Fruit fly (Drosophila melanogaster) ovary, adult (tissue): Measurements from ENCODE around the gene SP1029.

ENCODE experiments used
- CG17801 ChIP-seq: fragments of 200-800 bp; optimal IDR thresholded peaks from 2 replicates; lab custom pipeline; 2019; ENCODE audit warnings: missing biosample characterization, mild to moderate bottlenecking, missing genetic modification characterization, moderate library complexity; ENCODE audit not compliant: partially characterized antibody

The SP1029 gene

DNA sequence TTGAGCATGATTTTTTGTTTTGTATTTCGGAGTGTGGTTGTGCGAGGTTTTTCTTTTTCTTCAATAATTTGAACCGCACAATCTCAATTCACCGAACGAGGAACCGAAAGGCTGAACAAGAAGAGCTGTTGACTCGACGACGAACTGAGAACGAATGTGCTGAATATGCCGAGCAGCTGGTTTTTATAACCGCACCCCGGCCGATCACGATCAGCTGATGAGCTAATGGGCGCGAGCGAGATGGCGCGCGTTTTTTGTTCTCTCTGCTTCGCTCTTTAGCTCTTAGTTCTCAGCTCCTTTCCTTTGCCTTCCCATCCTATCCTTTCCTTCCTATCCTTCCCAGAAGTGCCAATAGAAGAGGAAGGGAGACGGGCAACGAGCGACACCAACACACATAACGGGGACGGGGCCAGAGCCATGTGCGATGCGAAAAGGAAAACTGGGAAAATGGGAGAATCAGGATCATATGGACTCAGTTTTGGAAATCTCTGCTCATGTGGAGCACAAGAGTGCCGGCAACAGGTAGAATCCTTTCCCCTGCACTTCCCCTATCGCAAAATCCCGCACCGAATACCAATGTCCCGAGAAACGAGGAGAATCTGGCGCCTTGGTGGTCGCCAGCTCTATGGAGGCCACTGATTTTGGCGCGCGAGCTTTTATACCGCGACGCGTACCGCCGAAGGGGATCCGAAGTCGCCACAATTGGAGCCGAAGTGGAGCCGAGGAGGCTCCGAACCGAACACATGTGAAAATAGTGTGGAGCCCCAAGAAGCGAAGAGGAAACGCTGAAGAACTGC, 5.1 kb upstream of the SP1029 start, which contains the start of gene stg:
Gene stg (minus strand): TSS at position 635 of the 797 bp plus-strand sequence.
- TF ChIP-seq CG17801 = peak; percentile 33

DNA sequence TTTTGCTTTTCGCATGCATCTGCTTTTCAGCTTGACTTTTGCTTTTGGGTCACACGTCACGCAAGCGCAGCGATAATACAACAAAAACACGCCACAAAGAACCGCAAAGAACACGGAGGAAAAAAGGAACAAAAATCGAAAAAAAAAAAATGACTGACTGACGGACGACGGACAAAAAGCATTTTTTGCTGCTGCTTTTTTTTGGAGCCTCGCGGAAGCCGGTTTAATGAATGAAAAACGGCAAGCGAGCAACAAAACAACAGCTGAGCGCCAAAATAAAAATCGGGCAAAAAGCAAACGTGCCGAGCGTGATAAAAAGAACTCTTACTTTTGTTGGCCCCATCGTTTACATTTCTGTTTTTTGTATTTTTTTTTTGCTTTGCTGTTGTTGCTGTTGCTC, 4.1 kb upstream of the SP1029 start:
- TF ChIP-seq CG17801 = peak; percentile 44

DNA sequence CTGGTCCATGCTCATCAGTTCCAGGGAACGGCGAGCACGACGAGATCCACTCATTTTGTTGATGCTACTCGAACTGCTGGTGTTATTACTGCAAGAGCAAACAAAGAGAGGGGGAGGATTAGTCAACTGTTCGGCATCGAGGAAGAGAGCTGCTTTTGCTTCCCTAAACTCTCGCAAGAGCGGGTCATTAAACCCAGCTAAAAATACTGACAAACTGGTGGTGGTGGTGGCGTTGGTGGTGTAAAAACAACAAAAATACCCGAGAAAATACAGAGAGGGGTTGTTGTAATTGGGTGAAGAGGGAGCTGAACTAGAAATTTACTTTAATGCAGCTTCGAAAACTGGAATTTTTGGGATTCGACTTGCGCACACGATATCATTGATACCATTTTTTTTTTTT, 3.6 kb upstream of the SP1029 start:
- TF ChIP-seq CG17801 = no peak

DNA sequence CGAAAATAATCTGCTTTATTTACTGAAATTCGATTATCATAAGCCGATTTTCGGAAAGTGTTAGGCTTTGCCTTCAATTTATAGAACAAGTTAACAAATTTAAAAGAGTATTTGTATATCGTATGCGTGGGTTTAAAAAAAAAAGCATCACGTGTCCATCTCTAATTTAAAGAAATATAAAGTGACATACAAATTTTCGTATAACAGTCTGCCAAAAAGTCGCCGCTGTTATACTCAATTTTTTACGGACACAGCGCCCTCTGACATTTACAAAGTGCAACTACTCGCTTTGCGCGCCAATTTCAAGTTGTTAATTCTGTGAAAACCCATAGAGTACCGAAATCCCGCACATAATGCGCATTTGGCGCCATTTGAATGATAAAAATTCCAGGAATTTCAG, 1.2 kb upstream of the SP1029 start:
- no peak for TF ChIP-seq CG17801

DNA sequence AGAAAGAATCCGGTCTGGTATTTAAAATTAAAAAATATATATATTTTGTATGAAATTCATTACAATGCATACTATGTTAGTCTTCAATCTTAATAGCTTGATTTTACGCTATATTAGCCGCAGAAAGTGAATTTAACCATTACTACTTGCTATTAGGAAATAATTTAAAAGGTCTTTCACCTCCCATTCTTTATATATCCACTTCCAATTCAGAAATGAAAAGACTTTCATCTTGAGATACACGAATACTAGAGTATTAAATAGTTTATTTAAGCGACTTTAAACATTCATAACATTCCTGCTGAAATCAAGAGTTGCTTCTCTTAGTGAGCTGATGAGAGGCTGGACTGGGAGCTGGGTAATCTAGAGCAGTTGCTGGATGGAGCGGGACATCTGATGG, 5.5 kb downstream of the SP1029 start, which contains the start of gene CG31445:
Gene CG31445 (minus strand): TSS at position 101 of the 400 bp plus-strand sequence.
- no peak for TF ChIP-seq CG17801

DNA sequence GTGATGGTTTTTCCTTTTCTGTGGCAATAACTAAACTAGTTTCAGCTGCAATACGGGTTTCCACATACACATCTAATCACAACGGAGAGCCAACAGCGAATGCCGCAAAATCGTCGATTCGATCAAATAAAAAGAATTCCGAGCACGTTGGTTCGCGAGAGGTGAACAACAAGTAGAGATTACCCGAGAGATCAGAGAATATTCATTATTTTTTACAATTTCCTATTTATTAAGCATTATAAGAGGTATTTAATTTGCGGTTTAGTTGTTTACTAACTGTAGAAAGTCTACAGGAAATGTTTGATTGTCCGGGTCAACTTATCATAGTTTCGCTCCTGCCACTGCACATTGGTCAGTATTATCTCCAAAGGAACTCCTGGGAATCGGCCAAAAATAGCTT, 11.6 kb downstream of the SP1029 start, which contains the start of gene CG11951:
Gene CG11951 (minus strand): TSS at position 101 of the 400 bp plus-strand sequence.
- no peak for TF ChIP-seq CG17801

DNA sequence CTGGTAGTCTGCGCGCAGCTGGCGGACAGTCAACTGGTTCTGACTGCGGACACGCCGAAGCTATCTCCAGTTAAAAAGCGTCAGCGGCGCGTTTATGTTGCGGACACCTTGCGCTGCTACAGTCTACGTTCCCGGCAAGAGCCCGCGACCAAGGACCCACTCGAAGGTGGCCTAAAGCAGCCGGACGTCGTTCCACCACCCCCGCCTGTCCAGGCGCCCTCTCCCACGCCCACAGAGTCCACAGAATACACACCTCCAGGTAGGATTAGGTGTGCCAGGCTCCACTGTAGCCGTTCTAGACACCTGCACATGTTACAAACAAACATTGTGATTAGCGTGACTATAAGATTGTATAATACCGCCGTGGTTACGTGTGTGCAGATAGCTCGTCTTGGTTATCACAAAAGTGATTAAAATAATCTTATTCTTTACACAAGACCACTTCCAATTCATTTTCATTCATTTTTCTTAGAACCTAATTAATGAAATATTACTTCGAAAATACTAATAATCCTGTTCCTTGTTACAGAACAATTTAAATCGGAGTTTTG, 19.6 kb downstream of the SP1029 start:
- no peak for TF ChIP-seq CG17801

DNA sequence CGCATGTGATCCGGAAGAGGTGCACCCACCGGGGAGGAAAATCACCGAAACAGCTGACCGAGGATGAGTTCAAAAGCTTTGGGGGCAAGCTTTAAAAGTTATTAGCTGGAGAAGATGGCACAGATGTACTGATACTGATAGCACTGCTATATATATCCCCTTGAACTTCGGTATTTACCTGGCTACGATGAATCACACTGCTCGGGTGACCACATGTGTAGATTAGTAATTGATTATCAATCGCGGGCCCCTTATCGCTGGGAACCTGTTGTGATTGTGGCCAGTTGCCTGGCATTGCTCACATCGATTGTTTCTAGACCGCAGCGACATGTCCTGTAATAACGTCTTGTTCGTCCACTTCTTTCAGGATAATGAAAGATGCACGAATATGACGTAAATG, 20.3 kb downstream of the SP1029 start:
- TF ChIP-seq CG17801 = no peak

DNA sequence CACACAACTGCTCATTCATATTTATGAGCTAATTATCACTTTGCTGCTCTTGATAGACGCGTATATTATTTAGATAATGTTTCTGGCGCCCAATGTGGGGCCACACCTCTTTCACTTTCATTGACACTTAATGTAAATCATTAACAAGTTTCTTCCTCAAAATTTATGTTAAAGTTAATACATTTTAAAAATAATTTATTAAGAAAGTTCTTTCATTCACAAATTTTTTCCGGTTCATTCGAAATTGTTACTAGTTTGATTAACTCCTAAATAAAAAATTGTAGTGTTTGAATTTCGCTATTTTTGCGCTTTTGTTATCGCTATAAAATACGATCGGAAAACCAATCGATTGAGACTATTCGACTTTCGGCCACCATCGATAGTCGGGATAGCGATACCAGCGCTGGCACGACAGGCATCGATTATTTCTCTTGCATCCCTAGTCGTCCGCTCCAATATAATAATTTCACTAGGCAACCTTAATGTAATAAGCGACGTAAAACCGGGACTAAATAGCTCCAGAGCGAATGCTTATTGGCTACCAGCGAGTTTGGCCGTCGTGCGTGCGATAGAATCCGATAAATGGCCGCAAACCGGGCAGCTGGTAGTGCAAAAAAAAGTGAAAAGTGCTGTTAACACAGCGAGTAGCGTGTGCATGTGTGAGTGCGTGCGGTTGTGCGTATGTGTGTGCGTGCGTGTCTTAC, 21.4 kb downstream of the SP1029 start, which contains the start of gene Usp1:
Gene Usp1 (plus strand): TSS at position 417 of the 704 bp plus-strand sequence.
- TF ChIP-seq CG17801 = peak; percentile 40

DNA sequence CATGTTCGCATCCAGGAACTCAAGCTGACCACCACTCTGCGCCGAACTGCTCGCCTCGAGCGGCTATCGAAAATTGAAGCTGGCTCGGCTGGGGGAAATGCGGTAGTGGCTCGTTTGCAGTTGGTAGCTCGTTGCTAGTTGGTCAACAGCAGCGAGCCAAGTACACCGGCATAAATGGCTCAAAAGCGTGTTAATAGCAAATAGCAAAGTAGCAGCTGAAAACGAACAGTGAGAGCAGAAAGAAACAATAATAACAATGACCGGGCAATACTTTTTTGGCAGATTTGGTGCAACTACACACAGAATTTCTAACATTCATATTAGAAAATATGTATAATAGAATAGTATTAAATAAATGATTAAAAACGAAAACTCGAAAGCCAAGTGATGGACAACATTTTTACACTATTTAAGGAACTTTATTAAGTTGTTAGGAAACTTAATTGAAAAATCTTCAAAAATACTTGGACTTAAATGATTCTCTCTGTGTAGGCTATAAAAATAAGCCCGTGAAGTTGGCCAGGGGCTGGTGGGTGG, 22.5 kb downstream of the SP1029 start, which contains the start of gene CG14507:
Gene CG14507 (minus strand): TSS at position 51 of the 537 bp plus-strand sequence.
- TF ChIP-seq CG17801 = no peak

DNA sequence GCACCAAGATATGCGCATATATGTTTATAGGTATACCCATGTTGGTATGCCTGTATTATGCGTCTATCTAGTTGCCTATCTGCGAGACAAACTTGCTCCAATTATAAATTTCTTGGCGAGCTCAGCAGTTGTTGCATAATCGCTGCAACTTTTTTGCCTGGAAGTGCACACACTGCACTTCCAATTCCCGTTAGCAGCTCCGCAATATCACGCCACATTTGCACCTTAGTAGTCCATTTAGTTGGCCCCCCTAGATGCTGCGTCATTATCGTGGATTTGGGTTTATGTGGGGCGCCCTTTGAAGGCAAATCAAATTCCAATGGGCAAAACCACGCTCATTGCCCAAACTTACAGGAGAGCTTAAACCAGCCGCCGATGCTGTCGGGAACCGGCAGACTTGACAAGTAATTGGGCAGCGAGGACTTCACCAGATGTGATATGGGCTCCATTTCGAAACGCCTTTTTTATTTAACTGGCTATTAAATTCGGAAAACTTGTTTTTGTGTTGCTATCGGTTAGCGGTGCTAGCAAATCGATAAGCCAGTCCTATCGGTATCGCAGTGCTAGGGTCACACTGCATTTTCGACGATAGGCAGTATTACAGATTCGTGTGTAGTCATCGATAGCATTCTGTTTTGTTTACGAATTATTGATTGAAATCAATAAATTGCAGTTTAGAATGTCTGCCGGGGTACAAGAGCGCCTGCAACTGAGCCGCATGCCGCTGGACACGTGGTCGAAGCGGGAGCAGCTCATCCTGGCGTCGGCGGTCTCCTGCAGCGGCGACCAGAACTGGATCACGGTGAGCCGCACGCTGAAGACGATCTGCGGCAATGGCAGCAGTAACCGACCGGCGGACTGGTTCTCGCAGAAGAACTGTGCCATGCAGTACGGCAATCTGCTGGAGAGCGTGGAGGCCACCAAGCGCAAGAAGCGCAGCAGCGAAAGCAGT, 27.1 kb downstream of the SP1029 start, which contains the start of the genes Cisd2 and Brd8:
Gene Cisd2 (minus strand): TSS at position 538 of the 952 bp plus-strand sequence.
Gene Brd8 (plus strand): TSS at position 595 of the 952 bp plus-strand sequence.
- TF ChIP-seq CG17801 = peak; percentile 64

DNA sequence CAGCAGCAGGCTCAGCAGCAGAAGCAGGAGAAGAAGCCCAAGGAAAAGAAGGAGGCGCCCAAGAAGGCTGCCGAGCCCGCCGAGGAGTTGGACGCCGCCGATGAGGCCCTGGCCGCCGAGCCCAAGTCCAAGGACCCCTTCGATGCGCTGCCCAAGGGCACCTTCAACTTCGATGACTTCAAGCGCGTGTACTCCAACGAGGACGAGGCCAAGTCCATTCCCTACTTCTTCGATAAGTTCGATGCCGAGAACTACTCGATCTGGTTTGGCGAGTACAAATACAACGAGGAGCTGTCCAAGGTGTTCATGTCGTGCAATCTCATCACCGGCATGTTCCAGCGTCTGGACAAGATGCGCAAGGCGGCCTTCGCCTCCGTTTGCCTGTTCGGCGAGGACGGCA, 29.1 kb downstream of the SP1029 start:
- TF ChIP-seq CG17801 = no peak

DNA sequence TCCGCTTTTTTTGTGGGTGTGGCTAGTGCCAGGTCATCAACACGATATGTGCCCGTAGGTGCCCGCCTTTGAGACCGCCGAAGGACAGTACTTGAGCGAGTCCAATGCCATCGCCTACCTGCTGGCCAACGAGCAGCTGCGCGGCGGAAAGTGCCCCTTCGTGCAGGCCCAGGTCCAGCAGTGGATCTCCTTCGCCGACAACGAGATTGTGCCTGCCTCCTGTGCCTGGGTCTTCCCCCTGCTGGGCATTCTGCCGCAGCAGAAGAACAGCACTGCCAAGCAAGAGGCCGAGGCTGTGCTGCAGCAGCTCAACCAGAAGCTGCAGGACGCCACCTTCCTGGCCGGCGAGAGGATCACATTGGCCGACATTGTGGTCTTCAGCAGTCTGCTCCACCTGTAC, 29.7 kb downstream of the SP1029 start:
- no peak for TF ChIP-seq CG17801

DNA sequence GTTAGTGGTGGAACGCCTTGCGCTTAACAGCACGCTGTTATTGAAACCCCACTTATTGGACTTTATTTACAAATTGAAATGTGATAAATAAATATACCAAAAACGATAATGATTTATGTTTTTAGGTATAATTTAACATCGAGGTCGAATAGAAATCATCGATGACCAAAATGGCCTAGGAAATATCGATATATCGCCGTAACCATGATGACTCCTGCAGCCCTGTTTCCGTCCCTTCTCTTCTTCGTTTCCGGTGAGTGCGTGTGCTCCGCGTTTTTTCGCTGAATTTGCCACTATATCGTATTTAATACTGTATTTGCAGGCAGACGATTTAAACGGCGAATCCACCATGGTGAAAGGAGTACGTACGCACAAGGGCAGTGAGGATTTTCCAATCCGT, 30.3 kb downstream of the SP1029 start, which contains the start of gene eEF1gamma:
Gene eEF1gamma (plus strand): TSS at position 225 of the 400 bp plus-strand sequence.
- TF ChIP-seq CG17801 = peak; percentile 94

DNA sequence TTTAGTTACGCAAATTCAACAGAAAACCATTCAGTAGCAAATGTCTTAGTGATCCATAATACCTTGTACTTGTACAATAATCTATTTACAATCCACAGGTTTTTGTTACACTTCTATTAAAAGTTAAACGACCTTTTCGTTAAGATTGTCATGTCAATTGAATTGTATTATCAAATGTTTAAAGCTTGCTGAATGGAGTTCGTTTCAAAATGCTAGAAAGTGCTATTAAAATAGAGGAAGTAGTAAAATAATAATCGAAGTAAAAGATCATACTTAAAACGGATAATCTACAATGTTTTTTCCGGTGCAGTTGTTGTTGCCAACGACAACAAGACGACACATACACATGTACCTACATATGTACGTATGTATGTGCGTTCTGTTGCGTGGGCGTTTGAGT, 32.2 kb downstream of the SP1029 start:
- TF ChIP-seq CG17801 = no peak
